Worm (Caenorhabditis elegans): Measurements from ENCODE around the gene rsu-1.
A peak's percentile ranks its signal among the peaks of the same experiment; 100 is the strongest.

Gene rsu-1

DNA sequence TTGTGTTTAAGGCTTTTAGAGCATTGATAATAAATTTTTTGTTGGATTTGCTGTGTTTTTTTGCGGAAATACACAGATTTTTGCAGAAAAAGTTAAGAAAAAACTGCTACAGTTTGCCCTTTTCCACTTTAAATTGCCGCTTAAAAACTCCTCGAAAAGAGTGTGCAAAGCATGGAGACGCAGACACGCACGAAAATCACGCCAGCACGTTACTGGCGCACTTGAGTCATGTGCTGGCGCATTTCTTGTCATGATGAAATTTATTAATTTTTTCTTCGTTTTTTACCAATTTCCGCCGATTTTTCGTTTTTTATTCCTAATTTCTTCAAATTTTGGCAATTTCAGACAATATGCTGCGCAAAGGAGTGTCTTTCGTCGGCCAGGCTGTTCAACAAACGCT, 11.7 kb upstream of the rsu-1 start, which contains the start of gene C34C12.8 (continued):
- TF ChIP-seq mec-3 (tag; optimal IDR thresholded peaks at IDR 0.05; ENCODE audit: borderline replicate concordance) (no peak), unc-3 (GFP tag; conservative IDR thresholded peaks at IDR 0.05) (no peak), unc-3 (tag; optimal IDR thresholded peaks at IDR 0.05) (no peak), K02D7.2 (tag; optimal IDR thresholded peaks at IDR 0.05) (no peak), C08G9.2 (tag; optimal IDR thresholded peaks at IDR 0.05) (peak; percentile 51), npax-4 (tag; optimal IDR thresholded peaks at IDR 0.05) (peak; percentile 2), hlh-30 (tag; optimal IDR thresholded peaks at IDR 0.05; ENCODE audit: insufficient read depth) (peak; percentile 71), ttx-3 (tag; optimal IDR thresholded peaks at IDR 0.05) (no peak), ceh-24 (tag; optimal IDR thresholded peaks at IDR 0.05) (no peak), nfya-1 (tag; optimal IDR thresholded peaks at IDR 0.05) (peak; percentile 87), sox-2 (GFP tag; IDR thresholded peaks at IDR 0.05) (no peak), hlh-6 (tag; optimal IDR thresholded peaks at IDR 0.05) (no peak), unc-55 (GFP tag; optimal IDR thresholded peaks at IDR 0.05) (no peak), ceh-6 (GFP tag; optimal IDR thresholded peaks at IDR 0.05) (no peak), hlh-13 (GFP tag; optimal IDR thresholded peaks at IDR 0.05) (peak; percentile 11), che-1 (tag; optimal IDR thresholded peaks at IDR 0.05) (no peak), pqm-1 (tag; optimal IDR thresholded peaks at IDR 0.05) (no peak), fkh-6 (tag; optimal IDR thresholded peaks at IDR 0.05) (peak; percentile 7), ceh-34 (tag; optimal IDR thresholded peaks at IDR 0.05) (peak; percentile 33), ahr-1 (tag; optimal IDR thresholded peaks at IDR 0.05) (no peak), eyg-1 (tag; optimal IDR thresholded peaks at IDR 0.05) (no peak), elt-2 (tag; optimal IDR thresholded peaks at IDR 0.05) (peak; percentile 51), elt-4 (tag; optimal IDR thresholded peaks at IDR 0.05) (no peak), ets-4 (tag; optimal IDR thresholded peaks at IDR 0.05) (peak; percentile 18), ztf-16 (tag; optimal IDR thresholded peaks at IDR 0.05) (peak; percentile 15), tbx-2 (tag; optimal IDR thresholded peaks at IDR 0.05) (peak; percentile 70), fax-1 (tag; optimal IDR thresholded peaks at IDR 0.05) (peak; percentile 1), ceh-18 (tag; optimal IDR thresholded peaks at IDR 0.05) (peak; percentile 15), C38D4.7 (GFP tag; optimal IDR thresholded peaks at IDR 0.05) (no peak), pha-2 (tag; optimal IDR thresholded peaks at IDR 0.05) (no peak), pros-1 (tag; optimal IDR thresholded peaks at IDR 0.05) (no peak), pat-9 (tag; optimal IDR thresholded peaks at IDR 0.05) (peak; percentile 40), nhr-11 (tag; optimal IDR thresholded peaks at IDR 0.05) (no peak), ref-2 (tag; optimal IDR thresholded peaks at IDR 0.05) (peak; percentile 71), ceh-2 (tag; optimal IDR thresholded peaks at IDR 0.05) (peak; percentile 3)

DNA sequence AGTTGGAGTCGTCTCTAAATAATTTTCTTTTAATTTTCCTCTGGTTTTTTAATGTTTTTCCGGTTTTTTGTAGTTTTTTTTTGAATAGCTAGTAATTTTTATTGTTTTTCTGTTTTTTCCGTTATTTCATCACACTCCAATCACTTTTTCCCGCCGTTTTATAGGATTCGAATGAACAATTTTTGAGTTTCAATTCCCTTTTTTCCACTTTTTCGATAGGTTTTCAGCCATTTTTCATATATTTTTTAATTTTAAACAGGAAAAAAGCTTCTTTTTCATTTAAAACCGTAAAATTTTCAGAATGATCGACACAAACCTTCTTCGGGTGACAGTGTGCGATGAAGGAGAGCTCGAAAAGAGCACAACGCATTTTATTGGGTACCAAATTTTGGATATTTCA, 10.4 kb upstream of the rsu-1 start, which contains the start of gene pph-6:
Gene pph-6 (plus strand): TSS at position 301 of the 400 bp plus-strand sequence.
- TF ChIP-seq fax-1 (tag; optimal IDR thresholded peaks at IDR 0.05): no peak
- TF ChIP-seq npax-4 (tag; optimal IDR thresholded peaks at IDR 0.05): no peak
- TF ChIP-seq ceh-6 (GFP tag; optimal IDR thresholded peaks at IDR 0.05): no peak
- TF ChIP-seq che-1 (tag; optimal IDR thresholded peaks at IDR 0.05): no peak
- no peak for TF ChIP-seq C08G9.2 (tag; optimal IDR thresholded peaks at IDR 0.05)
- no peak for TF ChIP-seq eyg-1 (tag; optimal IDR thresholded peaks at IDR 0.05)
- TF ChIP-seq ceh-19 (GFP tag; optimal IDR thresholded peaks at IDR 0.05): no peak
- TF ChIP-seq gmeb-2 (tag; optimal IDR thresholded peaks at IDR 0.05): no peak
- TF ChIP-seq nhr-232 (tag; optimal IDR thresholded peaks at IDR 0.05): no peak
- TF ChIP-seq hlh-8 (tag; optimal IDR thresholded peaks at IDR 0.05): no peak
- TF ChIP-seq madf-2 (tag; optimal IDR thresholded peaks at IDR 0.05): no peak

DNA sequence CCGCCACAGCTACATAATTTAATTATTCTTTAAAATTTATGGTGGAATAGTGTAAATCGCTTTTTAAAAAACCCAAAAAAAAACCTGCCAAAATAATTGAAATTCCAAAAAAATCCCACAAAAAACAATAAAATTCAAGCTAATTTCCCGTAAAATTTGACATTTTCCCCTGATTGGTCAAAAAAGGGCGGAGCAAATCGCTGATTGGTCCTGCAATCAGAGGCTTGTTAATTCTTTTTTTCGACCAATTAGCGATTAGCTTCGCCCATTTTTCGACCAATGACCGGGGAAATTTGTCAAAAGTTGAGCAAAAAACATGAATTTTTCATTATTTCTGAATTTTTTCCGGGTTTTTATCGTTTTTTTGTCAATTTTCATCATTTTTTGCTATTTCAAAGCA, 4.8 kb upstream of the rsu-1 start:
- TF ChIP-seq nfya-1 (tag; optimal IDR thresholded peaks at IDR 0.05) (peak; percentile 93), madf-2 (tag; optimal IDR thresholded peaks at IDR 0.05) (no peak)

All from whole organism, late embryonic.